Fruit fly (Drosophila melanogaster): Measurements from ENCODE around the gene CG2926.

CG2926 gene

dm6 chr3R:5568590-5568989, 19.6 kb downstream of the CG2926 start, which contains the start of the genes CG2931 and Rheb (continued):
- no peak for TF ChIP-seq CG9609 (GFP tag; optimal IDR thresholded peaks at IDR 0.05)
- peak; percentile 88 for TF ChIP-seq Dll (GFP tag; IDR thresholded peaks at IDR 0.05; ENCODE audit: partially characterized antibody)
- TF ChIP-seq CG6683 (GFP tag; optimal IDR thresholded peaks at IDR 0.05), result peak; percentile 8
- peak; percentile 24 for TF ChIP-seq ERR (GFP tag; optimal IDR thresholded peaks at IDR 0.05)
- peak; percentile 42 for TF ChIP-seq CG12744 (GFP tag; optimal IDR thresholded peaks at IDR 0.05)
- peak; percentile 26 for TF ChIP-seq Sox100B (GFP tag; optimal IDR thresholded peaks at IDR 0.05)
- TF ChIP-seq nau (GFP tag; optimal IDR thresholded peaks at IDR 0.05), result peak; percentile 6
- TF ChIP-seq gro (GFP tag; optimal IDR thresholded peaks at IDR 0.05), result peak; percentile 44
- peak; percentile 59; the same call in 2 of the 3 replicates for TF ChIP-seq hb (GFP tag; IDR thresholded peaks at IDR 0.05; ENCODE audit: partially characterized antibody)
- TF ChIP-seq CG8290 (GFP tag; optimal IDR thresholded peaks at IDR 0.05), result peak; percentile 64
- TF ChIP-seq CG8290 (tag; optimal IDR thresholded peaks at IDR 0.05), result no peak
- peak; percentile 67 for TF ChIP-seq CG9727 (GFP tag; optimal IDR thresholded peaks at IDR 0.05)
- no peak for TF ChIP-seq run (tag; optimal IDR thresholded peaks at IDR 0.05)
- TF ChIP-seq cas (GFP tag; IDR thresholded peaks at IDR 0.05), result peak; percentile 48; the same call in 1 of the 2 replicates
- TF ChIP-seq Drgx (GFP tag; IDR thresholded peaks at IDR 0.05), result no peak
- peak; percentile 46 for TF ChIP-seq HLH54F (GFP tag; optimal IDR thresholded peaks at IDR 0.05)
- TF ChIP-seq lmd (GFP tag; IDR thresholded peaks at IDR 0.05), result peak; percentile 63
- peak; percentile 74 for TF ChIP-seq vnd (GFP tag; IDR thresholded peaks at IDR 0.05; ENCODE audit: partially characterized antibody)
- peak; percentile 48 for TF ChIP-seq tap (tag; optimal IDR thresholded peaks at IDR 0.05)
- TF ChIP-seq Atf3 (GFP tag; optimal IDR thresholded peaks at IDR 0.05), result no peak
- TF ChIP-seq dan (GFP tag; IDR thresholded peaks at IDR 0.05), result no peak
- TF ChIP-seq sima (GFP tag; optimal IDR thresholded peaks at IDR 0.05), result no peak
- peak; percentile 62 for TF ChIP-seq CG18764 (GFP tag; optimal IDR thresholded peaks at IDR 0.05)
- TF ChIP-seq Mes4 (GFP tag; optimal IDR thresholded peaks at IDR 0.05), result no peak
- no peak for TF ChIP-seq shn (GFP tag; optimal IDR thresholded peaks at IDR 0.05)
- TF ChIP-seq Fer3 (tag; optimal IDR thresholded peaks at IDR 0.05), result peak; percentile 63
- TF ChIP-seq crol (GFP tag; IDR thresholded peaks at IDR 0.05), result no peak
- no peak for TF ChIP-seq Lim3 (GFP tag; IDR thresholded peaks at IDR 0.05)
- TF ChIP-seq wdn (GFP tag; IDR thresholded peaks at IDR 0.05), result no peak
- TF ChIP-seq crp (GFP tag; optimal IDR thresholded peaks at IDR 0.05), result peak in 1 of 2 experiments; percentile 55
- peak; percentile 72 for TF ChIP-seq HmgZ (tag; optimal IDR thresholded peaks at IDR 0.05)
- peak in 1 of 2 experiments; percentile 59 for TF ChIP-seq insv (GFP tag; optimal IDR thresholded peaks at IDR 0.05)
- TF ChIP-seq Hr51 (GFP tag; optimal IDR thresholded peaks at IDR 0.05), result peak; percentile 53 to 63
- no peak for TF ChIP-seq fd64A (GFP tag; optimal IDR thresholded peaks at IDR 0.05)
- TF ChIP-seq ken (GFP tag; IDR thresholded peaks at IDR 0.05), result peak; percentile 66
- TF ChIP-seq CoRest (tag; optimal IDR thresholded peaks at IDR 0.05), result peak; percentile 77
- TF ChIP-seq CG12104 (GFP tag; optimal IDR thresholded peaks at IDR 0.05), result no peak
- peak; percentile 82 for TF ChIP-seq phol (tag; optimal IDR thresholded peaks at IDR 0.05)
- peak; percentile 54 for TF ChIP-seq Adf1 (GFP tag; IDR thresholded peaks at IDR 0.05)
- TF ChIP-seq CG12155 (GFP tag; optimal IDR thresholded peaks at IDR 0.05), result peak; percentile 71
- TF ChIP-seq fd102C (GFP tag; optimal IDR thresholded peaks at IDR 0.05), result no peak
- no peak for TF ChIP-seq GATAe (GFP tag; conservative IDR thresholded peaks at IDR 0.05)
- TF ChIP-seq CG10274 (GFP tag; optimal IDR thresholded peaks at IDR 0.05), result no peak
- peak; percentile 61; the same call in 1 of the 2 replicates for TF ChIP-seq CG42726 (GFP tag; IDR thresholded peaks at IDR 0.05; ENCODE audit: partially characterized antibody)
- TF ChIP-seq cwo (GFP tag; optimal IDR thresholded peaks at IDR 0.05), result no peak
- TF ChIP-seq Sry-δ (GFP tag; optimal IDR thresholded peaks at IDR 0.05), result peak; percentile 80
- peak; percentile 45; the same call in 1 of the 2 replicates for TF ChIP-seq al (GFP tag; IDR thresholded peaks at IDR 0.05)
- TF ChIP-seq CG17385 (GFP tag; optimal IDR thresholded peaks at IDR 0.05), result peak; percentile 45
- TF ChIP-seq MBD-R2 (GFP tag; IDR thresholded peaks at IDR 0.05), result peak; percentile 72
- TF ChIP-seq Aef1 (GFP tag; IDR thresholded peaks at IDR 0.05), result peak; percentile 65; the same call in 2 of the 3 replicates
- TF ChIP-seq Side (GFP tag; optimal IDR thresholded peaks at IDR 0.05), result no peak
